Worm (Caenorhabditis elegans): ENCODE data around the gene M01H9.4.

ce11 chrIV:4511259-4511890 lies 28.7 kb upstream of the M01H9.4 start, which contains the start of the genes rfth-1 and ZK180.8:
- TF ChIP-seq nhr-12 (tag; optimal IDR thresholded peaks at IDR 0.05): no peak
- no peak for TF ChIP-seq elt-3 (tag; optimal IDR thresholded peaks at IDR 0.05)

Data from whole organism, L3 larva.